Worm (Caenorhabditis elegans) whole organism, dauer: ENCODE measurements around the gene npr-13.
"Not testable (repeated sequence)": the region's sequence is repeated elsewhere in the genome, so short reads cannot be mapped to it uniquely, and the experiment has no call there.

Experiments
- unc-62 ChIP-seq: sonication (generic microtip); optimal IDR thresholded peaks from 2 replicates; lab custom pipeline; 2017; ENCODE audit warnings: missing biosample characterization, missing genetic modification reagents, missing genetic modification characterization

The npr-13 gene

ce11 chrV:14858503-14858902 is at the start of gene npr-13:
npr-13 (minus strand) TSS chrV:14858603.
- TF ChIP-seq unc-62 (GFP tag; lab: Kevin White, UChicago): no peak

- TF ChIP-seq unc-62 (GFP tag; lab: Kevin White, UChicago): no peak
These were observed 49.0 kb upstream of the npr-13 start for ce11 chrV:14907445-14907844.

ce11 chrV:14900905-14901304 is 42.5 kb upstream of the npr-13 start:
- TF ChIP-seq unc-62 (GFP tag; lab: Kevin White, UChicago): no peak

ce11 chrV:14899545-14899944 is 41.1 kb upstream of the npr-13 start, which contains the start of gene H12D21.10:
H12D21.10 (plus strand) TSS chrV:14899804.
- no peak for TF ChIP-seq unc-62 (GFP tag; lab: Kevin White, UChicago)

- TF ChIP-seq unc-62 (GFP tag; lab: Kevin White, UChicago): no peak
These were observed 39.3 kb upstream of the npr-13 start, which contains the start of gene H12D21.6 for ce11 chrV:14897731-14898130. H12D21.6 (minus strand) TSS chrV:14897831.

- TF ChIP-seq unc-62 (GFP tag; lab: Kevin White, UChicago): no peak
These were observed 37.2 kb upstream of the npr-13 start, which contains the start of gene mpst-3 for ce11 chrV:14895557-14895956. mpst-3 (plus strand) TSS chrV:14895647.

- no peak for TF ChIP-seq unc-62 (GFP tag; lab: Kevin White, UChicago)
These were observed 35.1 kb upstream of the npr-13 start, which contains the start of the genes mpst-2 and H12D21.5 for ce11 chrV:14893355-14894050. mpst-2 (minus strand) TSS chrV:14893455. H12D21.5 (plus strand) TSS chrV:14894000.

ce11 chrV:14890782-14891181 is 32.4 kb upstream of the npr-13 start, which contains the start of gene nspa-2:
nspa-2 (plus strand) TSS chrV:14891082.
- not testable (repeated sequence) for TF ChIP-seq unc-62 (GFP tag; lab: Kevin White, UChicago)

ce11 chrV:14877242-14877819 is 18.9 kb upstream of the npr-13 start:
- no peak for TF ChIP-seq unc-62 (GFP tag; lab: Kevin White, UChicago)

- TF ChIP-seq unc-62 (GFP tag; lab: Kevin White, UChicago): not testable (repeated sequence)
These were observed 18.3 kb upstream of the npr-13 start, which contains the start of gene ZC412.10 for ce11 chrV:14876724-14877123. ZC412.10 (minus strand) TSS chrV:14876824.

- TF ChIP-seq unc-62 (GFP tag; lab: Kevin White, UChicago): no peak
These were observed 17.9 kb upstream of the npr-13 start for ce11 chrV:14876257-14876656.

- no peak for TF ChIP-seq unc-62 (GFP tag; lab: Kevin White, UChicago)
These were observed 17.0 kb upstream of the npr-13 start, which contains the start of gene ZC412.5 for ce11 chrV:14875371-14875770. ZC412.5 (minus strand) TSS chrV:14875471.

- no peak for TF ChIP-seq unc-62 (GFP tag; lab: Kevin White, UChicago)
These were observed 13.0 kb upstream of the npr-13 start, which contains the start of gene ZC412.3 for ce11 chrV:14871365-14871764. ZC412.3 (minus strand) TSS chrV:14871547.

ce11 chrV:14868181-14868580 is 9.8 kb upstream of the npr-13 start, which contains the start of gene gcy-14:
gcy-14 (minus strand) TSS chrV:14868281.
- no peak for TF ChIP-seq unc-62 (GFP tag; lab: Kevin White, UChicago)

ce11 chrV:14859380-14859779 is 977 bp upstream of the npr-13 start:
- TF ChIP-seq unc-62 (GFP tag; lab: Kevin White, UChicago): no peak

- TF ChIP-seq unc-62 (GFP tag; lab: Kevin White, UChicago): no peak
These were observed 2.8 kb downstream of the npr-13 start for ce11 chrV:14855626-14856025.
